Worm (Caenorhabditis elegans) whole organism, L1 larva: ENCODE data around the gene Y50D4C.3.

Source experiments
- aha-1 ChIP-seq: fragments of 150-350 bp; optimal IDR thresholded peaks from 2 replicates; lab custom pipeline; 2014; ENCODE audit warnings: missing biosample characterization, missing genetic modification characterization
- blmp-1 ChIP-seq: fragments of 150-350 bp; optimal IDR thresholded peaks from 2 replicates; lab custom pipeline; 2014; ENCODE audit warnings: missing biosample characterization, missing genetic modification characterization
- ceh-88 ChIP-seq: fragments of 200-800 bp; sonication (Bioruptor generic); IDR thresholded peaks from 2 replicates; pipeline ENCODE4 v1.3.6; 2022; ENCODE audit warnings: missing genetic modification characterization, missing compliant biosample characterization
- efl-3 ChIP-seq: fragments of 200-800 bp; sonication (Bioruptor generic); optimal IDR thresholded peaks from 2 replicates; lab custom pipeline; 2018; ENCODE audit warnings: mild to moderate bottlenecking, missing genetic modification characterization, missing compliant biosample characterization
- elt-3 ChIP-seq, 6 experiments: fragments of 150-350 bp in 1 of 6; sonication (generic microtip); optimal IDR thresholded peaks; 2 replicates each; lab custom pipeline; 2017 to 2018; ENCODE audit warnings: missing biosample characterization in 6 of 6, missing genetic modification characterization in 6 of 6, inconsistent platforms in 1 of 6
- fos-1 ChIP-seq: fragments of 150-350 bp; optimal IDR thresholded peaks from 2 replicates; lab custom pipeline; 2014; ENCODE audit warnings: missing biosample characterization, missing genetic modification characterization
- lir-3 ChIP-seq: sonication (generic microtip); optimal IDR thresholded peaks from 2 replicates; lab custom pipeline; 2016; ENCODE audit warnings: mild to moderate bottlenecking, missing genetic modification characterization, moderate library complexity, missing compliant biosample characterization; ENCODE audit not compliant: poor library complexity
- mdl-1 ChIP-seq, 2 experiments: fragments of 150-350 bp; optimal IDR thresholded peaks; 2 replicates each; lab custom pipeline; 2014 to 2017; ENCODE audit warnings: missing biosample characterization in 2 of 2, missing genetic modification characterization in 2 of 2, inconsistent platforms in 1 of 2
- nhr-19 ChIP-seq: fragments of 200-800 bp; sonication (Bioruptor generic); conservative IDR thresholded peaks from 2 replicates; pipeline ENCODE4 v1.3.6; 2022; ENCODE audit warnings: missing genetic modification characterization, missing compliant biosample characterization
- nhr-77 ChIP-seq: fragments of 150-350 bp; optimal IDR thresholded peaks from 2 replicates; lab custom pipeline; 2014; ENCODE audit warnings: missing biosample characterization, missing genetic modification characterization
- pag-3 ChIP-seq: sonication (generic microtip); optimal IDR thresholded peaks from 2 replicates; lab custom pipeline; 2017; ENCODE audit warnings: missing genetic modification characterization, mild to moderate bottlenecking, missing compliant biosample characterization, antibody characterized with exemption, borderline replicate concordance; ENCODE audit not compliant: insufficient read depth
- snpc-4 ChIP-seq: fragments of 150-350 bp; optimal IDR thresholded peaks from 2 replicates; lab custom pipeline; 2014; ENCODE audit warnings: missing biosample characterization, missing genetic modification characterization

- TF ChIP-seq snpc-4 (tag; lab: Kevin White, UChicago) (no peak), elt-3 (tag; optimal IDR thresholded peaks at IDR 0.05; lab: Kevin White, UChicago) (no peak), efl-3 (GFP tag; lab: Kevin White, UChicago) (no peak), nhr-19 (no peak), aha-1 (tag; lab: Kevin White, UChicago) (no peak), mdl-1 (tag; optimal IDR thresholded peaks at IDR 0.05; lab: Kevin White, UChicago) (no peak), pag-3 (tag; lab: Kevin White, UChicago) (no peak), fos-1 (tag; lab: Kevin White, UChicago) (no peak), ceh-88 (GFP tag; lab: Robert Waterston, UW) (no peak), lir-3 (no peak), blmp-1 (tag; lab: Kevin White, UChicago) (no peak), nhr-77 (tag; lab: Kevin White, UChicago) (no peak)
Measured at ce11 chrV:893437-894018, 51.5 kb downstream of the Y50D4C.3 start, which contains the start of the genes srlf-23 and srlf-20.
